Worm (Caenorhabditis elegans): ENCODE data around the gene F10E9.4.

- TF ChIP-seq skn-1 (tag; optimal IDR thresholded peaks at IDR 0.05) (no peak), nhr-28 (tag; optimal IDR thresholded peaks at IDR 0.05) (no peak), ama-1 (optimal IDR thresholded peaks at IDR 0.05) (no peak), nhr-23 (tag; optimal IDR thresholded peaks at IDR 0.05) (no peak), egl-27 (tag; optimal IDR thresholded peaks at IDR 0.05) (no peak), fos-1 (tag; optimal IDR thresholded peaks at IDR 0.05) (no peak), ztf-11 (tag; optimal IDR thresholded peaks at IDR 0.05) (no peak), lin-39 (tag; optimal IDR thresholded peaks at IDR 0.05) (no peak), nhr-12 (tag; optimal IDR thresholded peaks at IDR 0.05) (no peak), snpc-4 (tag; optimal IDR thresholded peaks at IDR 0.05) (no peak), nhr-237 (tag; optimal IDR thresholded peaks at IDR 0.05) (no peak), nfya-1 (tag; optimal IDR thresholded peaks at IDR 0.05; ENCODE audit: insufficient read depth) (no peak), unc-62 (GFP tag; optimal IDR thresholded peaks at IDR 0.05) (no peak)
Observed at ce11 chrIII:8322645-8323213, 14.4 kb downstream of the F10E9.4 start, which contains the start of gene F10E9.1.

Measured in whole organism, L3 larva.